Worm (Caenorhabditis elegans): Measurements from ENCODE around the gene cest-30.
A peak's percentile ranks its signal among the peaks of the same experiment; 100 is the strongest.

ce11 chrV:5269024-5269535, 6.2 kb upstream of the cest-30 start, which contains the start of gene penr-1:
- TF ChIP-seq jun-1 (tag; optimal IDR thresholded peaks at IDR 0.05) (no peak), zag-1 (tag; optimal IDR thresholded peaks at IDR 0.05) (no peak), ZK546.5 (tag; optimal IDR thresholded peaks at IDR 0.05) (no peak), lin-39 (tag; optimal IDR thresholded peaks at IDR 0.05) (peak; percentile 1), egl-27 (tag; optimal IDR thresholded peaks at IDR 0.05) (no peak), unc-62 (GFP tag; optimal IDR thresholded peaks at IDR 0.05) (no peak), ztf-4 (tag; optimal IDR thresholded peaks at IDR 0.05) (no peak), snpc-4 (tag; optimal IDR thresholded peaks at IDR 0.05) (no peak), nhr-76 (tag; optimal IDR thresholded peaks at IDR 0.05) (no peak)

Data from whole organism, L3 larva.